Worm (Caenorhabditis elegans) whole organism, L4 larva: ENCODE measurements around the gene R05G6.4.

ENCODE experiments used
- Y48G9A.11 ChIP-seq: fragments of 200-800 bp; sonication (Bioruptor generic); IDR thresholded peaks from 2 replicates; pipeline ENCODE4 v1.3.6; 2022; ENCODE audit warnings: missing genetic modification reagents, missing genetic modification characterization, missing compliant biosample characterization
- ZK546.5 ChIP-seq, 2 experiments: sonication (generic microtip); optimal IDR thresholded peaks; 2 replicates each; lab custom pipeline; 2017; ENCODE audit warnings: missing biosample characterization in 2 of 2, missing genetic modification characterization in 2 of 2
- aha-1 ChIP-seq: fragments of 150-350 bp; peaks from one replicate; lab custom pipeline; 2014; ENCODE audit warnings: missing biosample characterization, missing genetic modification characterization
- aly-2 ChIP-seq: sonication (generic microtip); optimal IDR thresholded peaks from 2 replicates; lab custom pipeline; 2018; ENCODE audit warnings: missing biosample characterization, missing genetic modification characterization
- ama-1 ChIP-seq: fragments of 150-350 bp; optimal IDR thresholded peaks from 2 replicates; lab custom pipeline; 2014; ENCODE audit warnings: inconsistent platforms, mixed read lengths
- ces-1 ChIP-seq: fragments of 150-350 bp; sonication (generic microtip); optimal IDR thresholded peaks from 4 replicates; lab custom pipeline; 2014; ENCODE audit warnings: missing biosample characterization, missing genetic modification reagents, missing genetic modification characterization
- cey-2 ChIP-seq: sonication (generic microtip); optimal IDR thresholded peaks from 3 replicates; lab custom pipeline; 2017; ENCODE audit warnings: missing genetic modification characterization, mild to moderate bottlenecking, missing compliant biosample characterization, antibody characterized with exemption, borderline replicate concordance; ENCODE audit not compliant: insufficient read depth
- daf-8 ChIP-seq: fragments of 200-800 bp; sonication (Bioruptor generic); IDR thresholded peaks from 2 replicates; pipeline ENCODE4 v1.3.6; 2022; ENCODE audit warnings: missing genetic modification characterization, missing compliant biosample characterization
- egl-27 ChIP-seq: sonication (generic microtip); optimal IDR thresholded peaks from 3 replicates; lab custom pipeline; 2017; ENCODE audit warnings: missing biosample characterization, missing genetic modification reagents, missing genetic modification characterization
- egl-43 ChIP-seq: fragments of 200-800 bp; sonication (Bioruptor generic); IDR thresholded peaks from 2 replicates; pipeline ENCODE4 v1.3.6; 2022; ENCODE audit warnings: missing genetic modification reagents, missing genetic modification characterization, missing compliant biosample characterization
- fos-1 ChIP-seq: fragments of 150-350 bp; optimal IDR thresholded peaks from 2 replicates; lab custom pipeline; 2014; ENCODE audit warnings: missing biosample characterization, missing genetic modification characterization
- hif-1 ChIP-seq, 2 experiments: sonication (generic microtip); optimal IDR thresholded peaks; 2 replicates each; lab custom pipeline; 2016 to 2017; ENCODE audit warnings: missing compliant biosample characterization in 2 of 2, missing genetic modification characterization in 2 of 2, missing genetic modification reagents in 2 of 2, missing genotype in 2 of 2, mild to moderate bottlenecking in 1 of 2
- hlh-30 ChIP-seq: sonication (generic microtip); optimal IDR thresholded peaks from 2 replicates; lab custom pipeline; 2017; ENCODE audit warnings: antibody characterized with exemption, mild to moderate bottlenecking, missing genetic modification characterization, missing compliant biosample characterization; ENCODE audit not compliant: insufficient read depth
- hmg-1.1 ChIP-seq: fragments of 200-800 bp; sonication (Bioruptor generic); IDR thresholded peaks from 2 replicates; pipeline ENCODE4 v1.3.6; 2022; ENCODE audit warnings: missing genetic modification reagents, missing genetic modification characterization, missing compliant biosample characterization
- lim-7 ChIP-seq: fragments of 200-800 bp; sonication (Bioruptor generic); IDR thresholded peaks from 2 replicates; pipeline ENCODE4 v1.3.6; 2022; ENCODE audit warnings: missing genetic modification characterization, missing compliant biosample characterization
- lin-15B ChIP-seq: fragments of 150-350 bp; sonication (generic microtip); optimal IDR thresholded peaks from 3 replicates; lab custom pipeline; 2014; ENCODE audit warnings: missing biosample characterization, missing genetic modification characterization
- mdl-1 ChIP-seq, 2 experiments: fragments of 150-350 bp in 1 of 2; sonication (generic microtip) in 1 of 2; optimal IDR thresholded peaks; 2 replicates each; lab custom pipeline; 2014 to 2017; ENCODE audit warnings: missing biosample characterization in 2 of 2, missing genetic modification characterization in 2 of 2
- nhr-237 ChIP-seq: sonication (generic microtip); optimal IDR thresholded peaks from 2 replicates; lab custom pipeline; 2017; ENCODE audit warnings: missing biosample characterization, missing genetic modification characterization
- nhr-28 ChIP-seq: fragments of 150-350 bp; optimal IDR thresholded peaks from 2 replicates; lab custom pipeline; 2014; ENCODE audit warnings: missing biosample characterization, missing genetic modification characterization
- nhr-41 ChIP-seq: fragments of 200-800 bp; sonication (Bioruptor generic); IDR thresholded peaks from 2 replicates; pipeline ENCODE4 v1.3.6; 2022; ENCODE audit warnings: missing genetic modification reagents, missing genetic modification characterization, missing compliant biosample characterization
- nhr-42 ChIP-seq: fragments of 200-800 bp; sonication (Bioruptor generic); IDR thresholded peaks from 2 replicates; pipeline ENCODE4 v1.3.6; 2022; ENCODE audit warnings: missing genetic modification characterization, missing compliant biosample characterization
- nhr-6 ChIP-seq: fragments of 150-350 bp; optimal IDR thresholded peaks from 2 replicates; lab custom pipeline; 2014; ENCODE audit warnings: missing biosample characterization, missing genetic modification characterization
- pha-4 ChIP-seq, 2 experiments: fragments of 150-350 bp in 1 of 2; fragments of 200-800 bp in 1 of 2; sonication (Bioruptor generic) in 1 of 2; IDR thresholded peaks in 1 of 2; optimal IDR thresholded peaks in 1 of 2; 2 replicates each; pipeline versions ENCODE4 v1.3.6 to Lab custom; 2014 to 2022; ENCODE audit warnings: missing genetic modification characterization in 2 of 2, missing genetic modification reagents in 2 of 2, missing biosample characterization in 1 of 2, missing compliant biosample characterization in 1 of 2
- pqm-1 ChIP-seq: sonication (generic microtip); optimal IDR thresholded peaks from 2 replicates; lab custom pipeline; 2017; ENCODE audit warnings: missing biosample characterization, missing genetic modification characterization
- skn-1 ChIP-seq: fragments of 150-350 bp; optimal IDR thresholded peaks from 2 replicates; lab custom pipeline; 2014; ENCODE audit warnings: missing biosample characterization, missing genetic modification characterization
- snpc-4 ChIP-seq: fragments of 150-350 bp; optimal IDR thresholded peaks from 2 replicates; lab custom pipeline; 2014; ENCODE audit warnings: missing biosample characterization, missing genetic modification characterization
- spr-1 ChIP-seq: sonication (generic microtip); optimal IDR thresholded peaks from 2 replicates; lab custom pipeline; 2016; ENCODE audit warnings: mild to moderate bottlenecking, missing genetic modification characterization, missing compliant biosample characterization
- unc-62 ChIP-seq, 3 experiments: fragments of 150-350 bp in 1 of 3; sonication (generic microtip); optimal IDR thresholded peaks in 2 of 3; peaks in 1 of 3; 1 replicate in 1 of 3; 2 replicates in 2 of 3; lab custom pipeline; 2014 to 2017; ENCODE audit warnings: missing biosample characterization in 3 of 3, missing genetic modification characterization in 3 of 3, missing genetic modification reagents in 3 of 3, missing genotype in 1 of 3
- vab-7 ChIP-seq: fragments of 200-800 bp; sonication (Bioruptor generic); IDR thresholded peaks from 2 replicates; pipeline ENCODE4 v1.3.6; 2022; ENCODE audit warnings: missing genetic modification reagents, missing genetic modification characterization, missing compliant biosample characterization
- zfp-3 ChIP-seq: fragments of 200-800 bp; sonication (Bioruptor generic); conservative IDR thresholded peaks from 2 replicates; pipeline ENCODE4 v1.3.6; 2022; ENCODE audit warnings: missing genetic modification reagents, missing genetic modification characterization, missing compliant biosample characterization

Gene R05G6.4

ce11 chrIV:7521591-7521990, 8.6 kb downstream of the R05G6.4 start:
- TF ChIP-seq egl-27 (tag; lab: Kevin White, UChicago) (no peak), aha-1 (tag; lab: Kevin White, UChicago) (peak; percentile 39)

DNA sequence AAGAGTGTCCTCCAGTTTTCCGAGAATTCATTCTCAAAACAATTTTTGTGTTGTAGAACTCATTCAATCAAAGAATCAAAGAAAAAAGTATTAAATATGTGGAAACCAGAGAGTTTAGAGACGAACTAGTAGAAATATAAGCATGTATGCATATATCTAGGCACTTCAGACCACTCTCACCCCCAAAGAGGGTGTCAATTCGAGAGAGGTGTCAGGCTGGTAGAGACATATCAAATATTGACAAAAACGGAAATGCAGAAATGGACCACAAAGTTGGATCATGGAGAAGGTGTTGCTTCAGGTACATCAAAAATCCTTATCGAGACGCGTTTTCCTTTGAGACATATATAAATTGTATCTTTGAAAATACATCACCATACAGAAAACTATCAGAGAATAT, 10.7 kb downstream of the R05G6.4 start:
- TF ChIP-seq daf-8 (no peak), pha-4 (GFP tag; IDR thresholded peaks at IDR 0.05; lab: Robert Waterston, UW) (no peak), pha-4 (tag; optimal IDR thresholded peaks at IDR 0.05; lab: Kevin White, UChicago) (no peak), unc-62 (GFP tag; optimal IDR thresholded peaks at IDR 0.05 in 1 of 2; lab: Kevin White, UChicago) (peak in 1 of 2 experiments; percentile 92), unc-62 (tag; optimal IDR thresholded peaks at IDR 0.05; lab: Kevin White, UChicago) (no peak), ZK546.5 (tag; optimal IDR thresholded peaks at IDR 0.05; lab: Kevin White, UChicago) (no peak), spr-1 (tag; lab: Kevin White, UChicago) (no peak), fos-1 (tag; lab: Kevin White, UChicago) (no peak), nhr-42 (GFP tag; lab: Robert Waterston, UW) (no peak), lim-7 (GFP tag; lab: Robert Waterston, UW) (no peak)
- TF ChIP-seq, all 104 proteins: peak for 1

DNA sequence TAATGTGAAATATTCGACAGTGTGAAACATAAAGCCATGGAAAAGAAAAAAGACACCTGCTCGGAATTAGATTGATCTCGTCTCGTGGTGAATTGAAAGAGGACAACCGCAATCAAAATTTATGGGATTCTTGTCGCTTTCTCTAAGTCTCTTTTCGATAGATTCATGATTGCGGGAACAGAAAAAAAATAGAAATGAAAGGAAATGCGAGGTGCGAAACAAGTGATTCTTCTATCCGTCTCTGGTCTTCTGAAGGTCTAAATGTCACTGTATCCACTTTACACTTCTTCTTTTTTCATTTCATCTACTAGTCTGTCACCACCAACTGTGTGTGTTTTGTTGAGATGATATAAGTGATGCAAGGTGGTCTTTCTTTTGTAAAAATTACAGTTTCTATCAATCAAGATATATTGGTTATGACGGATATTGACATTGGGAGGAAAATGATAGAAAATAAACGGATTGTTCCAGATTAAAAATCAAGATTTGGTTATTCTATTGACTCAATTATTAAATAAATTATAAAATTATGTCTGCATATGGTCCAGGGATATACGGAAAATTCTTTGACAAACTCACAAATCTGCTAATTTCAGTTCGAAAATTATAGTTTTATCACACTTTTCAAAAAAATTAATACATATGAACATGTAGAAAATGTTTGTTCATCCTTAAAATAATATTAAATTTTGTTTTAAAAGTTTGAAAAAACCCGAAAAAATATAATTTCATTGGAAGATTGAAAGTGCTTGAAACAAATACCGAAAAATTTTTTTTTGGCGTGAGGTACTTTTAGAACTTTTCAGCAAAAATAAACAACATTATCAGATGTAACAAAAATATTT, 17.4 kb downstream of the R05G6.4 start:
- TF ChIP-seq mdl-1 (tag; optimal IDR thresholded peaks at IDR 0.05; lab: Kevin White, UChicago) (peak in 1 of 2 experiments; percentile 34), cey-2 (tag; lab: Kevin White, UChicago) (peak; percentile 30), pqm-1 (no peak), nhr-6 (tag; lab: Kevin White, UChicago) (no peak), nhr-28 (tag; lab: Kevin White, UChicago) (peak; percentile 34), hlh-30 (peak; percentile 33), nhr-41 (GFP tag; lab: Robert Waterston, UW) (no peak), unc-62 (GFP tag; optimal IDR thresholded peaks at IDR 0.05 in 1 of 2; lab: Kevin White, UChicago) (peak in 1 of 2 experiments; percentile 90), unc-62 (tag; optimal IDR thresholded peaks at IDR 0.05; lab: Kevin White, UChicago) (no peak), aha-1 (tag; lab: Kevin White, UChicago) (peak; percentile 92), vab-7 (GFP tag; lab: Robert Waterston, UW) (no peak), lin-15B (tag; lab: Kevin White, UChicago) (no peak), ces-1 (GFP tag; lab: Kevin White, UChicago) (no peak)
- TF ChIP-seq, all 104 proteins: peak for 6

- TF ChIP-seq egl-43 (GFP tag; lab: Robert Waterston, UW) (no peak), aly-2 (tag; lab: Kevin White, UChicago) (no peak), Y48G9A.11 (no peak), skn-1 (tag; lab: Kevin White, UChicago) (no peak), zfp-3 (GFP tag; lab: Robert Waterston, UW) (no peak), hif-1 (tag; optimal IDR thresholded peaks at IDR 0.05; lab: Kevin White, UChicago) (no peak), snpc-4 (tag; lab: Kevin White, UChicago) (no peak), nhr-6 (tag; lab: Kevin White, UChicago) (no peak), spr-1 (tag; lab: Kevin White, UChicago) (no peak), hmg-1.1 (GFP tag; lab: Robert Waterston, UW) (no peak), ama-1 (lab: Kevin White, UChicago) (no peak), unc-62 (GFP tag; optimal IDR thresholded peaks at IDR 0.05 in 1 of 2; lab: Kevin White, UChicago) (no peak), unc-62 (tag; optimal IDR thresholded peaks at IDR 0.05; lab: Kevin White, UChicago) (no peak)
Measured at ce11 chrIV:7532360-7532759, 19.3 kb downstream of the R05G6.4 start, which contains the start of gene R05G6.1. Gene R05G6.1, plus strand, starts transcription at chrIV:7532660.

DNA sequence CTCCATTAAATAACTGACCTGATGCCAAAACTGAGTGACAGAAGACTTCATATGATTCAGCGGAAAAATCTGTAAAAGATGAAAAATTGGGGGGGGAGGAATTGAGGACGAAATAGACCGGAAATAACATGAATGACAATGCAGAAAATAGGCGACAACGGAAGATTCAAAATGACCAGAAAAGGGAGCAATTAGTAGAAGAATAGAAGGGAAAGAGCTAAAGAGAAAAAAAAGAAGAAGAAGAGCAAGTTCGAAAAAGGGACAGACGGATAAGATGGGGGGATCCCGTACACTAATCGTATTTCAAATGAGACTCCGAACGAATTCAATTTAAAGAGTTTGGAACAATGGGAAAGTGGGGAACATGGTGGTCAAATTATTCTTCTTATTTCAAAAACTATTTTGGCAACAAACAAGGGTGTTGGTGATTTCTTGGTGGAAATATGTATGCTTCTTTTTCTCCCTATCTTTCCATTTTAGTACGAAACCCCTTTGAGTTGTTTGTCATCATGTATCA, 29.5 kb downstream of the R05G6.4 start, which contains the start of gene R05G6.10:
Gene R05G6.10, minus strand, starts transcription at position 51 of the 517 bp plus-strand sequence.
- TF ChIP-seq unc-62 (GFP tag; optimal IDR thresholded peaks at IDR 0.05 in 1 of 2; lab: Kevin White, UChicago) (peak in 1 of 2 experiments; percentile 88), unc-62 (tag; optimal IDR thresholded peaks at IDR 0.05; lab: Kevin White, UChicago) (no peak), nhr-237 (tag; lab: Kevin White, UChicago) (no peak)
